Worm (Caenorhabditis elegans): Measurements from ENCODE around the gene ints-7.

Gene ints-7

ce11 chrII:11633509-11633908, 50.9 kb downstream of the ints-7 start, which contains the start of gene din-1:
TSS of gene din-1 (minus strand) at chrII:11633609.
- TF ChIP-seq mls-2 (tag; optimal IDR thresholded peaks at IDR 0.05) (no peak), unc-62 (GFP tag; optimal IDR thresholded peaks at IDR 0.05) (no peak), nhr-76 (tag; optimal IDR thresholded peaks at IDR 0.05) (no peak), ces-1 (GFP tag; optimal IDR thresholded peaks at IDR 0.05) (no peak)

ce11 chrII:11634057-11634676, 51.5 kb downstream of the ints-7 start:
- TF ChIP-seq mls-2 (tag; optimal IDR thresholded peaks at IDR 0.05) = peak; percentile 90
- TF ChIP-seq snpc-4 (tag; optimal IDR thresholded peaks at IDR 0.05) = no peak
- TF ChIP-seq unc-62 (GFP tag; optimal IDR thresholded peaks at IDR 0.05) = peak; percentile 82
- peak; percentile 86 for TF ChIP-seq ztf-11 (tag; optimal IDR thresholded peaks at IDR 0.05)
- peak; percentile 2 for TF ChIP-seq zip-8 (tag; optimal IDR thresholded peaks at IDR 0.05)
- TF ChIP-seq ces-1 (GFP tag; optimal IDR thresholded peaks at IDR 0.05) = peak; percentile 43
- peak; percentile 84 for TF ChIP-seq sptf-1 (tag; optimal IDR thresholded peaks at IDR 0.05)
- TF ChIP-seq hlh-1 (tag; optimal IDR thresholded peaks at IDR 0.05) = peak; percentile 72
- peak; percentile 33 for TF ChIP-seq elt-3 (tag; optimal IDR thresholded peaks at IDR 0.05)
- TF ChIP-seq elt-1 (tag; optimal IDR thresholded peaks at IDR 0.05; ENCODE audit: borderline replicate concordance, insufficient read depth) = no peak
- no peak for TF ChIP-seq mab-5 (tag; optimal IDR thresholded peaks at IDR 0.05)
- TF ChIP-seq ceh-83 (GFP tag; optimal IDR thresholded peaks at IDR 0.05) = peak; percentile 31
- TF ChIP-seq nhr-28 (tag; optimal IDR thresholded peaks at IDR 0.05) = no peak
- TF ChIP-seq ceh-43 (GFP tag; optimal IDR thresholded peaks at IDR 0.05) = peak; percentile 49
- TF ChIP-seq blmp-1 (tag; optimal IDR thresholded peaks at IDR 0.05) = peak; percentile 30
- TF ChIP-seq lin-32 (GFP tag; optimal IDR thresholded peaks at IDR 0.05) = no peak
- TF ChIP-seq ham-2 (GFP tag; optimal IDR thresholded peaks at IDR 0.05) = peak; percentile 99
- no peak for TF ChIP-seq bed-3 (GFP tag; optimal IDR thresholded peaks at IDR 0.05)
- no peak for TF ChIP-seq nhr-76 (tag; optimal IDR thresholded peaks at IDR 0.05)
- peak; percentile 34 for TF ChIP-seq nhr-237 (tag; optimal IDR thresholded peaks at IDR 0.05)
- TF ChIP-seq sem-2 (GFP tag; optimal IDR thresholded peaks at IDR 0.05) = no peak
- peak; percentile 82 for TF ChIP-seq drap-1 (GFP tag; optimal IDR thresholded peaks at IDR 0.05)
- TF ChIP-seq unc-120 (tag; optimal IDR thresholded peaks at IDR 0.05; ENCODE audit: poor library complexity, severe bottlenecking) = peak; percentile 97
- peak; percentile 41 for TF ChIP-seq cnd-1 (tag; optimal IDR thresholded peaks at IDR 0.05)
- no peak for TF ChIP-seq unc-39 (tag; optimal IDR thresholded peaks at IDR 0.05)
- peak; percentile 71 for TF ChIP-seq lin-13 (tag; optimal IDR thresholded peaks at IDR 0.05)
- TF ChIP-seq tbx-8 (GFP tag; optimal IDR thresholded peaks at IDR 0.05) = no peak
- TF ChIP-seq mep-1 (tag; optimal IDR thresholded peaks at IDR 0.05) = peak; percentile 52
- peak; percentile 48 for TF ChIP-seq lsy-2 (tag; optimal IDR thresholded peaks at IDR 0.05)
- TF ChIP-seq M03D4.4 (tag; optimal IDR thresholded peaks at IDR 0.05) = peak; percentile 61
- TF ChIP-seq flh-1 (GFP tag; optimal IDR thresholded peaks at IDR 0.05) = no peak
- peak; percentile 18 for TF ChIP-seq ceh-39 (tag; optimal IDR thresholded peaks at IDR 0.05)
- no peak for TF ChIP-seq nhr-12 (tag; optimal IDR thresholded peaks at IDR 0.05)
- peak; percentile 16 for TF ChIP-seq nhr-2 (tag; optimal IDR thresholded peaks at IDR 0.05)
- peak; percentile 89 for TF ChIP-seq pha-4 (tag; optimal IDR thresholded peaks at IDR 0.05)

ce11 chrII:11634681-11635527, 52.3 kb downstream of the ints-7 start:
- TF ChIP-seq cnd-1 (tag; optimal IDR thresholded peaks at IDR 0.05) (peak; percentile 76), ces-1 (GFP tag; optimal IDR thresholded peaks at IDR 0.05) (peak; percentile 35), flh-1 (GFP tag; optimal IDR thresholded peaks at IDR 0.05) (no peak), drap-1 (GFP tag; optimal IDR thresholded peaks at IDR 0.05) (peak; percentile 81), nhr-12 (tag; optimal IDR thresholded peaks at IDR 0.05) (no peak), ceh-39 (tag; optimal IDR thresholded peaks at IDR 0.05) (no peak), nhr-76 (tag; optimal IDR thresholded peaks at IDR 0.05) (peak; percentile 11), ceh-83 (GFP tag; optimal IDR thresholded peaks at IDR 0.05) (no peak), sem-2 (GFP tag; optimal IDR thresholded peaks at IDR 0.05) (peak; percentile 34), ham-2 (GFP tag; optimal IDR thresholded peaks at IDR 0.05) (peak; percentile 94), M03D4.4 (tag; optimal IDR thresholded peaks at IDR 0.05) (peak; percentile 63), bed-3 (GFP tag; optimal IDR thresholded peaks at IDR 0.05) (no peak), ztf-11 (tag; optimal IDR thresholded peaks at IDR 0.05) (peak; percentile 56), sptf-1 (tag; optimal IDR thresholded peaks at IDR 0.05) (peak; percentile 83), ceh-43 (GFP tag; optimal IDR thresholded peaks at IDR 0.05) (no peak), unc-39 (tag; optimal IDR thresholded peaks at IDR 0.05) (no peak), mab-5 (tag; optimal IDR thresholded peaks at IDR 0.05) (no peak), hlh-1 (tag; optimal IDR thresholded peaks at IDR 0.05) (peak; percentile 49), mls-2 (tag; optimal IDR thresholded peaks at IDR 0.05) (peak; percentile 89), snpc-4 (tag; optimal IDR thresholded peaks at IDR 0.05) (no peak), lsy-2 (tag; optimal IDR thresholded peaks at IDR 0.05) (peak; percentile 59), pha-4 (tag; optimal IDR thresholded peaks at IDR 0.05) (peak; percentile 91), mep-1 (tag; optimal IDR thresholded peaks at IDR 0.05) (no peak), zip-8 (tag; optimal IDR thresholded peaks at IDR 0.05) (no peak), nhr-2 (tag; optimal IDR thresholded peaks at IDR 0.05) (no peak), lin-32 (GFP tag; optimal IDR thresholded peaks at IDR 0.05) (peak; percentile 17), lin-13 (tag; optimal IDR thresholded peaks at IDR 0.05) (peak; percentile 41), blmp-1 (tag; optimal IDR thresholded peaks at IDR 0.05) (no peak), nhr-237 (tag; optimal IDR thresholded peaks at IDR 0.05) (peak; percentile 54), tbx-8 (GFP tag; optimal IDR thresholded peaks at IDR 0.05) (no peak), elt-3 (tag; optimal IDR thresholded peaks at IDR 0.05) (peak; percentile 3), elt-1 (tag; optimal IDR thresholded peaks at IDR 0.05; ENCODE audit: borderline replicate concordance, insufficient read depth) (peak; percentile 8), unc-62 (GFP tag; optimal IDR thresholded peaks at IDR 0.05) (peak; percentile 81), nhr-28 (tag; optimal IDR thresholded peaks at IDR 0.05) (no peak), unc-120 (tag; optimal IDR thresholded peaks at IDR 0.05; ENCODE audit: poor library complexity, severe bottlenecking) (peak; percentile 73)
